Fruit fly (Drosophila melanogaster) whole organism, prepupa: ENCODE measurements around the gene ppk20.

Experiments
- Blimp-1 ChIP-seq: fragments of 200-800 bp; sonication (Bioruptor generic); optimal IDR thresholded peaks from 3 replicates; lab custom pipeline; 2017; ENCODE audit warnings: missing biosample characterization, missing genetic modification characterization, mild to moderate bottlenecking, moderate library complexity, missing genetic modification reagents
- CG10669 ChIP-seq: fragments of 200-800 bp; sonication (Bioruptor generic); optimal IDR thresholded peaks from 3 replicates; lab custom pipeline; 2018; ENCODE audit warnings: missing biosample characterization, mild to moderate bottlenecking, missing genetic modification characterization, moderate library complexity
- CG11762 ChIP-seq: fragments of 200-800 bp; sonication (Bioruptor generic); optimal IDR thresholded peaks from 3 replicates; lab custom pipeline; 2016; ENCODE audit warnings: missing biosample characterization, missing genetic modification characterization; ENCODE audit not compliant: insufficient read depth
- CG11902 ChIP-seq: fragments of 200-800 bp; sonication (Bioruptor generic); optimal IDR thresholded peaks from 3 replicates; lab custom pipeline; 2016; ENCODE audit warnings: missing biosample characterization, missing genetic modification characterization
- CG15336 ChIP-seq: fragments of 200-800 bp; sonication (Bioruptor generic); IDR thresholded peaks from 2 replicates; pipeline ENCODE4 v1.3.6; 2022; ENCODE audit warnings: missing biosample characterization, missing genetic modification characterization
- CG1621 ChIP-seq: fragments of 200-800 bp; sonication (Bioruptor generic); optimal IDR thresholded peaks from 3 replicates; lab custom pipeline; 2018; ENCODE audit warnings: missing biosample characterization, mild to moderate bottlenecking, missing genetic modification characterization
- CG16779 ChIP-seq: fragments of 200-800 bp; sonication (Bioruptor generic); optimal IDR thresholded peaks from 3 replicates; lab custom pipeline; 2017; ENCODE audit warnings: missing biosample characterization, mild to moderate bottlenecking, missing genetic modification characterization
- CG3032 ChIP-seq: fragments of 200-800 bp; optimal IDR thresholded peaks from 2 replicates; lab custom pipeline; 2019; ENCODE audit warnings: missing biosample characterization, mild to moderate bottlenecking, missing genetic modification characterization, moderate library complexity
- CG31627 ChIP-seq: fragments of 200-800 bp; sonication (Bioruptor generic); optimal IDR thresholded peaks from 3 replicates; lab custom pipeline; 2016; ENCODE audit warnings: missing biosample characterization, missing genetic modification characterization
- CG32006 ChIP-seq: fragments of 200-800 bp; sonication (Bioruptor generic); optimal IDR thresholded peaks from 3 replicates; lab custom pipeline; 2017; ENCODE audit warnings: missing biosample characterization, mild to moderate bottlenecking, missing genetic modification characterization
- CG34406 ChIP-seq: fragments of 200-800 bp; sonication (Bioruptor generic); optimal IDR thresholded peaks from 3 replicates; lab custom pipeline; 2016; ENCODE audit warnings: missing biosample characterization, missing genetic modification characterization
- CG3919 ChIP-seq: fragments of 200-800 bp; sonication (Bioruptor generic); optimal IDR thresholded peaks from 3 replicates; lab custom pipeline; 2016; ENCODE audit warnings: missing biosample characterization, missing genetic modification characterization
- CG4318 ChIP-seq: fragments of 200-800 bp; sonication (Bioruptor generic); optimal IDR thresholded peaks from 3 replicates; lab custom pipeline; 2017; ENCODE audit warnings: missing biosample characterization, mild to moderate bottlenecking, missing genetic modification characterization
- CG6276 ChIP-seq: fragments of 200-800 bp; sonication (Bioruptor generic); optimal IDR thresholded peaks from 2 replicates; lab custom pipeline; 2017; ENCODE audit warnings: missing biosample characterization, mild to moderate bottlenecking, missing genetic modification characterization
- CG6792 ChIP-seq: fragments of 200-800 bp; sonication (Bioruptor generic); optimal IDR thresholded peaks from 3 replicates; lab custom pipeline; 2016; ENCODE audit warnings: missing biosample characterization, missing genetic modification characterization
- CG7368 ChIP-seq: fragments of 200-800 bp; sonication (Bioruptor generic); optimal IDR thresholded peaks from 3 replicates; lab custom pipeline; 2016; ENCODE audit warnings: missing biosample characterization, missing genetic modification characterization
- CG8119 ChIP-seq: fragments of 200-800 bp; sonication (Bioruptor generic); IDR thresholded peaks from 3 replicates; pipeline ENCODE4 v1.3.6; 2022; ENCODE audit warnings: missing biosample characterization, missing genetic modification characterization
- CG8319 ChIP-seq: fragments of 200-800 bp; sonication (Bioruptor generic); optimal IDR thresholded peaks from 3 replicates; lab custom pipeline; 2016; ENCODE audit warnings: missing biosample characterization, missing genetic modification characterization
- CG8632 ChIP-seq: fragments of 200-800 bp; sonication (Bioruptor generic); optimal IDR thresholded peaks from 3 replicates; lab custom pipeline; 2016; ENCODE audit warnings: missing biosample characterization, missing genetic modification characterization
- CG9139 ChIP-seq: fragments of 200-800 bp; sonication (Bioruptor generic); optimal IDR thresholded peaks from 3 replicates; lab custom pipeline; 2017; ENCODE audit warnings: missing biosample characterization, mild to moderate bottlenecking, missing genetic modification characterization
- Eip78C ChIP-seq: fragments of 200-800 bp; sonication (Bioruptor generic); peaks from one replicate; lab custom pipeline; 2016; ENCODE audit warnings: missing biosample characterization, missing genetic modification characterization
- Eip93F ChIP-seq: fragments of 200-800 bp; sonication (Bioruptor generic); optimal IDR thresholded peaks from 2 replicates; lab custom pipeline; 2016; ENCODE audit warnings: missing biosample characterization, mild to moderate bottlenecking, missing genetic modification characterization
- Hr38 ChIP-seq: sonication (Bioruptor generic); optimal IDR thresholded peaks from 2 replicates; lab custom pipeline; 2016; ENCODE audit warnings: missing biosample characterization, missing genetic modification characterization
- Hr4 ChIP-seq: fragments of 200-800 bp; sonication (Bioruptor generic); optimal IDR thresholded peaks from 3 replicates; lab custom pipeline; 2016; ENCODE audit warnings: missing biosample characterization, missing genetic modification characterization
- Met ChIP-seq: fragments of 200-800 bp; sonication (Bioruptor generic); optimal IDR thresholded peaks from 3 replicates; lab custom pipeline; 2016; ENCODE audit warnings: missing biosample characterization, missing genetic modification characterization
- Smox ChIP-seq: fragments of 200-800 bp; sonication (Bioruptor generic); optimal IDR thresholded peaks from 3 replicates; lab custom pipeline; 2016; ENCODE audit warnings: missing biosample characterization, missing genetic modification characterization
- Sox14 ChIP-seq: fragments of 200-800 bp; sonication (Bioruptor generic); optimal IDR thresholded peaks from 3 replicates; lab custom pipeline; 2016; ENCODE audit warnings: missing biosample characterization, missing genetic modification characterization
- Sox15 ChIP-seq: fragments of 200-800 bp; sonication (Bioruptor generic); optimal IDR thresholded peaks from 3 replicates; lab custom pipeline; 2016; ENCODE audit warnings: missing biosample characterization, missing genetic modification characterization
- achi ChIP-seq: fragments of 200-800 bp; sonication (Bioruptor generic); optimal IDR thresholded peaks from 3 replicates; lab custom pipeline; 2016; ENCODE audit warnings: missing biosample characterization, missing genetic modification characterization
- acj6 ChIP-seq: fragments of 200-800 bp; sonication (Bioruptor generic); optimal IDR thresholded peaks from 3 replicates; lab custom pipeline; 2016; ENCODE audit warnings: missing biosample characterization, missing genetic modification characterization
- cyc ChIP-seq: fragments of 200-800 bp; sonication (Bioruptor generic); optimal IDR thresholded peaks from 3 replicates; lab custom pipeline; 2016; ENCODE audit warnings: missing biosample characterization, missing genetic modification characterization
- dac ChIP-seq: fragments of 200-800 bp; sonication (Bioruptor generic); optimal IDR thresholded peaks from 2 replicates; lab custom pipeline; 2017; ENCODE audit warnings: missing biosample characterization, mild to moderate bottlenecking, missing genetic modification characterization
- dsx ChIP-seq: fragments of 200-800 bp; optimal IDR thresholded peaks from 3 replicates; lab custom pipeline; 2019; ENCODE audit warnings: missing biosample characterization, mild to moderate bottlenecking, missing genetic modification characterization, moderate library complexity; ENCODE audit not compliant: poor library complexity, severe bottlenecking
- eg ChIP-seq: fragments of 200-800 bp; sonication (Bioruptor generic); IDR thresholded peaks from 3 replicates; pipeline ENCODE4 v1.3.6; 2022; ENCODE audit warnings: missing biosample characterization, missing genetic modification characterization
- fd85E ChIP-seq: fragments of 200-800 bp; sonication (Bioruptor generic); optimal IDR thresholded peaks from 3 replicates; lab custom pipeline; 2016; ENCODE audit warnings: missing biosample characterization, missing genetic modification characterization
- fkh ChIP-seq: fragments of 200-800 bp; sonication (Bioruptor generic); optimal IDR thresholded peaks from 3 replicates; lab custom pipeline; 2017; ENCODE audit warnings: missing biosample characterization, mild to moderate bottlenecking, missing genetic modification characterization, moderate library complexity
- lz ChIP-seq: fragments of 200-800 bp; sonication (Bioruptor generic); optimal IDR thresholded peaks from 3 replicates; lab custom pipeline; 2016; ENCODE audit warnings: missing biosample characterization, missing genetic modification characterization
- pdm3 ChIP-seq: fragments of 200-800 bp; sonication (Bioruptor generic); optimal IDR thresholded peaks from 3 replicates; lab custom pipeline; 2016; ENCODE audit warnings: missing biosample characterization, missing genetic modification characterization
- salr ChIP-seq, 2 experiments: fragments of 200-800 bp; sonication (Bioruptor generic); optimal IDR thresholded peaks; 3 replicates each; lab custom pipeline; 2016 to 2018; ENCODE audit warnings: missing biosample characterization in 2 of 2, missing genetic modification characterization in 2 of 2, mild to moderate bottlenecking in 1 of 2
- spab ChIP-seq: fragments of 200-800 bp; sonication (Bioruptor generic); optimal IDR thresholded peaks from 2 replicates; lab custom pipeline; 2017; ENCODE audit warnings: missing biosample characterization, mild to moderate bottlenecking, missing genetic modification characterization, missing genetic modification reagents
- ss ChIP-seq, 2 experiments: fragments of 200-800 bp; sonication (Bioruptor generic); optimal IDR thresholded peaks; 2 replicates in 1 of 2; 3 replicates in 1 of 2; lab custom pipeline; 2017 to 2018; ENCODE audit warnings: mild to moderate bottlenecking in 2 of 2, missing biosample characterization in 2 of 2, missing genetic modification characterization in 2 of 2, moderate library complexity in 1 of 2
- svp ChIP-seq: fragments of 200-800 bp; sonication (Bioruptor generic); peaks from one replicate; lab custom pipeline; 2016; ENCODE audit warnings: missing biosample characterization, missing genetic modification characterization
- topi ChIP-seq: fragments of 200-800 bp; sonication (Bioruptor generic); optimal IDR thresholded peaks from 3 replicates; lab custom pipeline; 2016; ENCODE audit warnings: missing biosample characterization, missing genetic modification characterization

Gene ppk20

DNA sequence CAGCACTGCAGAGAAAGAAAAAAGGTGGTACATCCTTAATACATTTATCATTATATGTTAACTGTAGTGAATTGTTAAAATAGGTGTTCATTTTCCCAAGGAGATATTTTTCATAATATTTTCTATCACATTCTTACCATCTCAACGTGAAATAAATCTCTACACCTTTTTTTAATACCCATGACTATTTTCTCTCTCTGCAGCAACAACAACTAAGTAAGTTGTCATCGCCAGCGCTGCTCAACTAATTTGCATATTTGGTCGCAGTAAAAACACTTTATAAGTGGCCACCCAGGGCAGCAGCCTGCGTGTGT, 21.8 kb upstream of the ppk20 start (continued):
- TF ChIP-seq fd85E (GFP tag; lab: Kevin White, UChicago) (no peak), Sox15 (GFP tag; lab: Kevin White, UChicago) (peak; percentile 16), Met (GFP tag; lab: Kevin White, UChicago) (peak; percentile 49), CG4318 (GFP tag; lab: Kevin White, UChicago) (peak; percentile 24), CG11762 (GFP tag; lab: Kevin White, UChicago) (no peak), pdm3 (GFP tag; lab: Kevin White, UChicago) (peak; percentile 61), CG31627 (GFP tag; lab: Kevin White, UChicago) (peak; percentile 36), CG16779 (no peak), eg (GFP tag; lab: Robert Waterston, UW) (peak; percentile 44; the same call in 1 of the 3 replicates), CG1621 (tag; lab: Kevin White, UChicago) (peak; percentile 52), CG7368 (GFP tag; lab: Kevin White, UChicago) (no peak), CG6276 (GFP tag; lab: Kevin White, UChicago) (peak; percentile 36), CG9139 (GFP tag; lab: Kevin White, UChicago) (no peak), ss (GFP tag; optimal IDR thresholded peaks at IDR 0.05; lab: Kevin White, UChicago) (no peak), Blimp-1 (no peak), Hr38 (no peak), salr (GFP tag; optimal IDR thresholded peaks at IDR 0.05; lab: Kevin White, UChicago) (peak in 1 of 2 experiments; percentile 37), topi (GFP tag; lab: Kevin White, UChicago) (peak; percentile 44), cyc (GFP tag; lab: Kevin White, UChicago) (peak; percentile 30), CG3032 (tag; lab: Kevin White, UChicago) (peak; percentile 61), CG34406 (GFP tag; lab: Kevin White, UChicago) (peak; percentile 6)

DNA sequence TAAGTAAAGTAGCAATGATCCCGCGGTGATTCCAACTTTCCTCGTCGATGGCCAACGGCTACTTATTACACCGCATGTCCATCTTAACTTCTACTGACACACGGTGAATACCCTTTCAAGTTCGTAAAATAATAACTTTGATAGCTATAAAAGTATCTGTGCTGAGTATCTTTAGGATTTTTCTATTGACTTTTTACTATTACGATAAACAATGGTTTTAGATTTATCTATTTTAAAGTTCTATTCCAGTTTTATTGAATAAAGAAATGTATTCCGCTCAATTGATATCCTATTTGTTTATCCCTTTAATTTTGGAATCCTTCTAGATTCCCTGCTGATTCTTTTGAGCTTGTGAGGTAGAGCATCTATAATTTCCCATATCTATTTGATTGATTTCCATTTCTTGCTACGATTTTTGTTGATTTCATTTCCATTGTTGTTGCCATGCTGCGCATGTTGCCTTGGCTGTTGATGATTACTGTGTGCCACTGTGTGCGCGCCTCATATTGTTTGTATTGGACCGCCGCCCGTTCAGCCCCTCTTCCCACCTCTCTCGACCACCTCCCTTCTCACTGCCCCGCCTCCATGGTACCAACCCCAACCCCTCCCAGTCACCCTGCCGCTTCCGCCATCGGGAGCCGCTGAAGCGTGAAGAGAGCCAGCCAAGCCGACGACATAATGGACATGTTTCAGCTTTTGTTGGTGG, 21.3 kb upstream of the ppk20 start:
- no peak for TF ChIP-seq CG8119 (GFP tag; lab: Robert Waterston, UW)
- TF ChIP-seq cyc (GFP tag; lab: Kevin White, UChicago) = no peak
- no peak for TF ChIP-seq pdm3 (GFP tag; lab: Kevin White, UChicago)
- TF ChIP-seq Eip78C (GFP tag; lab: Kevin White, UChicago) = peak; percentile 52
- TF ChIP-seq CG15336 = no peak
- TF ChIP-seq Sox14 (GFP tag; lab: Kevin White, UChicago) = no peak
- peak; percentile 5 for TF ChIP-seq fkh
- TF ChIP-seq achi = no peak
- TF ChIP-seq CG6792 = no peak
- TF ChIP-seq fd85E (GFP tag; lab: Kevin White, UChicago) = no peak
- no peak for TF ChIP-seq CG7368 (GFP tag; lab: Kevin White, UChicago)
- no peak for TF ChIP-seq spab (GFP tag; lab: Kevin White, UChicago)
- TF ChIP-seq CG8632 (GFP tag; lab: Kevin White, UChicago) = no peak
- no peak for TF ChIP-seq dac (GFP tag; lab: Kevin White, UChicago)
- peak; percentile 78 for TF ChIP-seq svp (GFP tag; lab: Kevin White, UChicago)
- TF ChIP-seq lz (GFP tag; lab: Kevin White, UChicago) = no peak
- TF ChIP-seq CG8319 (GFP tag; lab: Kevin White, UChicago) = no peak
- no peak for TF ChIP-seq salr (GFP tag; optimal IDR thresholded peaks at IDR 0.05; lab: Kevin White, UChicago)
- no peak for TF ChIP-seq CG3919 (GFP tag; lab: Kevin White, UChicago)
- no peak for TF ChIP-seq CG10669 (GFP tag; lab: Kevin White, UChicago)
- TF ChIP-seq Smox (GFP tag; lab: Kevin White, UChicago) = no peak
- no peak for TF ChIP-seq acj6
- no peak for TF ChIP-seq CG34406 (GFP tag; lab: Kevin White, UChicago)
- peak; percentile 38 for TF ChIP-seq dsx (GFP tag; lab: Kevin White, UChicago)
- TF ChIP-seq CG9139 (GFP tag; lab: Kevin White, UChicago) = no peak
- no peak for TF ChIP-seq Eip93F (GFP tag; lab: Kevin White, UChicago)
- no peak for TF ChIP-seq Hr4
- TF ChIP-seq CG11902 (GFP tag; lab: Kevin White, UChicago) = no peak
- no peak for TF ChIP-seq topi (GFP tag; lab: Kevin White, UChicago)
- TF ChIP-seq CG32006 (GFP tag; lab: Kevin White, UChicago) = peak; percentile 12
